Fruit fly (Drosophila melanogaster): ENCODE results near the gene NSD.

Gene NSD

dm6 chr3R:27987329-27987728 lies 49.7 kb upstream of the NSD start (continued):
- TF ChIP-seq CG1529 (GFP tag; optimal IDR thresholded peaks at IDR 0.05) (peak; percentile 45), CG10959 (GFP tag; IDR thresholded peaks at IDR 0.05) (no peak), Sry-δ (GFP tag; optimal IDR thresholded peaks at IDR 0.05) (no peak), CG6854 (GFP tag; optimal IDR thresholded peaks at IDR 0.05) (no peak), B-H2 (GFP tag; optimal IDR thresholded peaks at IDR 0.05) (peak; percentile 20), slou (GFP tag; optimal IDR thresholded peaks at IDR 0.05) (no peak), CG9797 (GFP tag; optimal IDR thresholded peaks at IDR 0.05) (no peak), CG32767 (GFP tag; IDR thresholded peaks at IDR 0.05) (peak; percentile 49; the same call in 1 of the 2 replicates), Vsx1 (GFP tag; optimal IDR thresholded peaks at IDR 0.05) (peak; percentile 20), Eip74EF (GFP tag; optimal IDR thresholded peaks at IDR 0.05) (peak in 1 of 2 experiments; percentile 56), chif (GFP tag; optimal IDR thresholded peaks at IDR 0.05) (peak in 1 of 2 experiments; percentile 7), ken (GFP tag; IDR thresholded peaks at IDR 0.05) (no peak; the same call in 2 of the 3 replicates), HLH3B (GFP tag; IDR thresholded peaks at IDR 0.05) (peak; percentile 72), CG6175 (GFP tag; IDR thresholded peaks at IDR 0.05) (no peak), wek (GFP tag; optimal IDR thresholded peaks at IDR 0.05) (no peak), Mes4 (GFP tag; optimal IDR thresholded peaks at IDR 0.05) (no peak), schlank (tag; optimal IDR thresholded peaks at IDR 0.05) (no peak), lola (GFP tag; optimal IDR thresholded peaks at IDR 0.05) (peak in 1 of 3 experiments; percentile 50), Awh (GFP tag; IDR thresholded peaks at IDR 0.05) (peak; percentile 38; the same call in 1 of the 2 replicates), CG10431 (GFP tag; optimal IDR thresholded peaks at IDR 0.05) (no peak), cato (GFP tag; optimal IDR thresholded peaks at IDR 0.05; ENCODE audit: borderline replicate concordance) (no peak), oc (tag; optimal IDR thresholded peaks at IDR 0.05) (peak; percentile 11), tap (tag; optimal IDR thresholded peaks at IDR 0.05) (peak; percentile 40), fd96Cb (tag; optimal IDR thresholded peaks at IDR 0.05) (peak; percentile 47), Camta (GFP tag; optimal IDR thresholded peaks at IDR 0.05) (no peak), CG32532 (GFP tag; IDR thresholded peaks at IDR 0.05) (peak; percentile 88), Dll (GFP tag; IDR thresholded peaks at IDR 0.05; ENCODE audit: partially characterized antibody) (no peak), C15 (GFP tag; IDR thresholded peaks at IDR 0.05) (0 out of 3 replicates have a peak, but pooled peaks have one; percentile 6), ssp (GFP tag; IDR thresholded peaks at IDR 0.05) (peak; percentile 63), tgo (GFP tag; IDR thresholded peaks at IDR 0.05) (peak; percentile 79), fd64A (GFP tag; optimal IDR thresholded peaks at IDR 0.05) (no peak), hkb (optimal IDR thresholded peaks at IDR 0.05) (no peak), hkb (GFP tag; IDR thresholded peaks at IDR 0.05) (peak; percentile 53; the same call in 1 of the 2 replicates), sob (GFP tag; IDR thresholded peaks at IDR 0.05) (peak; percentile 65), gce (GFP tag; IDR thresholded peaks at IDR 0.05) (no peak), danr (GFP tag; IDR thresholded peaks at IDR 0.05) (peak; percentile 46; the same call in 1 of the 2 replicates), HHEX (GFP tag; optimal IDR thresholded peaks at IDR 0.05) (peak; percentile 59), gcm2 (GFP tag; optimal IDR thresholded peaks at IDR 0.05) (no peak), repo (GFP tag; optimal IDR thresholded peaks at IDR 0.05) (no peak), phol (tag; optimal IDR thresholded peaks at IDR 0.05) (peak; percentile 76), Fer2 (tag; optimal IDR thresholded peaks at IDR 0.05) (peak; percentile 34), nom (GFP tag; optimal IDR thresholded peaks at IDR 0.05) (no peak), ems (GFP tag; optimal IDR thresholded peaks at IDR 0.05) (no peak), CG4424 (GFP tag; optimal IDR thresholded peaks at IDR 0.05) (peak; percentile 51), Aef1 (GFP tag; IDR thresholded peaks at IDR 0.05) (peak; percentile 53; the same call in 2 of the 3 replicates), CG2120 (GFP tag; optimal IDR thresholded peaks at IDR 0.05) (peak; percentile 73), dpn (GFP tag; optimal IDR thresholded peaks at IDR 0.05) (peak; percentile 15 to 60), Spps (tag; optimal IDR thresholded peaks at IDR 0.05) (no peak), CG17186 (GFP tag; optimal IDR thresholded peaks at IDR 0.05) (no peak), CG2889 (GFP tag; IDR thresholded peaks at IDR 0.05) (peak; percentile 62; the same call in 2 of the 3 replicates), CG7556 (GFP tag; optimal IDR thresholded peaks at IDR 0.05) (peak; percentile 67)
